Fruit fly (Drosophila melanogaster) whole organism, adult: ENCODE data around the gene CG43774.

Experiments
- CG11617 ChIP-seq: fragments of 200-800 bp; sonication (Bioruptor generic); optimal IDR thresholded peaks from 2 replicates; lab custom pipeline; 2017; ENCODE audit warnings: mild to moderate bottlenecking, missing biosample characterization, missing genetic modification reagents, missing genetic modification characterization
- CG1620 ChIP-seq: fragments of 200-800 bp; sonication (Bioruptor generic); optimal IDR thresholded peaks from 2 replicates; lab custom pipeline; 2016; ENCODE audit warnings: missing biosample characterization, missing genetic modification characterization
- CG7045 ChIP-seq: fragments of 200-800 bp; sonication (Bioruptor generic); optimal IDR thresholded peaks from 2 replicates; lab custom pipeline; 2017; ENCODE audit warnings: missing biosample characterization, mild to moderate bottlenecking, missing genetic modification characterization
- cnc ChIP-seq, 2 experiments: fragments of >200 bp; optimal IDR thresholded peaks; 2 replicates each; lab custom pipeline; 2017
- ovo ChIP-seq: fragments of 200-800 bp; sonication (Bioruptor generic); optimal IDR thresholded peaks from 2 replicates; lab custom pipeline; 2016; ENCODE audit warnings: missing biosample characterization, missing genetic modification characterization
- tj ChIP-seq: fragments of 200-800 bp; sonication (Bioruptor generic); optimal IDR thresholded peaks from 3 replicates; lab custom pipeline; 2017; ENCODE audit warnings: missing biosample characterization, mild to moderate bottlenecking, missing genetic modification characterization, moderate library complexity

DNA sequence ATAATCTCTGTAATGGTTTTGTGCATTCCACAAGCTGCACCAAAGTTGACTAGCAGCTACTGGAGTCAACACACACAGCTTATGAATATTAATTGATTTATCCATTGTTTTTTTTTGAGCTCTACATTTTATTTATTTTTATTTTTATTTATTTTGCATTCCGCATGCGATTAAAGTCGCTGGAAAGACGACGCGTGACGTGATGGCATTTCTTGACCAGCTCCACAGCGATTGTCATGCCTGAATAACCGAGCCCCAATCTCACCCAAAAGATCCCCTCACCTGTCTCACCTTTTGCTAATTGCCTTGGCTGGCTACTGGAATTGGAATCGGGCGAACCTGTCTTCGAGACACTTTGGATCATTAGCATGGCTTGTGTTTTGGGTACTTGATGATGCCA, 27.9 kb downstream of the CG43774 start:
- no peak for TF ChIP-seq CG1620 (GFP tag; lab: Kevin White, UChicago)
- no peak for TF ChIP-seq cnc (optimal IDR thresholded peaks at IDR 0.05; lab: Kevin White, UChicago)
- TF ChIP-seq CG11617 (GFP tag; lab: Kevin White, UChicago) = no peak
- no peak for TF ChIP-seq tj
- no peak for TF ChIP-seq ovo (GFP tag; lab: Kevin White, UChicago)
- no peak for TF ChIP-seq CG7045 (GFP tag; lab: Kevin White, UChicago)
